Worm (Caenorhabditis elegans) whole organism, midembryonic: ENCODE measurements around the gene fbxa-67.

Experiments
- T22C8.4 ChIP-seq: fragments of 200-800 bp; sonication (Bioruptor generic); IDR thresholded peaks from 2 replicates; pipeline ENCODE4 v1.3.6; 2022; ENCODE audit warnings: missing genetic modification characterization, missing compliant biosample characterization
- cog-1 ChIP-seq: sonication (generic microtip); optimal IDR thresholded peaks from 2 replicates; lab custom pipeline; 2016; ENCODE audit warnings: missing genetic modification characterization, missing compliant biosample characterization
- flt-1 ChIP-seq: fragments of 200-800 bp; sonication (Bioruptor generic); IDR thresholded peaks from 2 replicates; pipeline ENCODE4 v1.3.6; 2022; ENCODE audit warnings: missing genetic modification characterization, missing compliant biosample characterization
- klf-2 ChIP-seq: fragments of 200-800 bp; sonication (Bioruptor generic); conservative IDR thresholded peaks from 2 replicates; pipeline ENCODE4 v1.3.6; 2022; ENCODE audit warnings: missing genetic modification reagents, missing genetic modification characterization, missing compliant biosample characterization
- med-1 ChIP-seq: sonication (generic microtip); optimal IDR thresholded peaks from 2 replicates; lab custom pipeline; 2017; ENCODE audit warnings: missing genetic modification characterization, mild to moderate bottlenecking, missing compliant biosample characterization, antibody characterized with exemption, missing genetic modification reagents; ENCODE audit not compliant: insufficient read depth
- ref-1 ChIP-seq: fragments of 200-800 bp; sonication (Bioruptor generic); conservative IDR thresholded peaks from 2 replicates; pipeline ENCODE4 v1.3.6; 2022; ENCODE audit warnings: missing genetic modification reagents, missing genetic modification characterization, missing compliant biosample characterization
- tab-1 ChIP-seq: fragments of 200-800 bp; sonication (Bioruptor generic); IDR thresholded peaks from 2 replicates; pipeline ENCODE4 v1.3.6; 2022; ENCODE audit warnings: missing genetic modification characterization, missing compliant biosample characterization
- ztf-23 ChIP-seq: fragments of 200-800 bp; sonication (Bioruptor generic); IDR thresholded peaks from 2 replicates; pipeline ENCODE4 v1.3.6; 2022; ENCODE audit warnings: missing genetic modification reagents, missing genetic modification characterization, missing compliant biosample characterization
- ztf-29 ChIP-seq: fragments of 200-800 bp; sonication (Bioruptor generic); IDR thresholded peaks from 2 replicates; pipeline ENCODE4 v1.3.6; 2022; ENCODE audit warnings: missing genetic modification reagents, missing genetic modification characterization, missing compliant biosample characterization

Gene fbxa-67

DNA sequence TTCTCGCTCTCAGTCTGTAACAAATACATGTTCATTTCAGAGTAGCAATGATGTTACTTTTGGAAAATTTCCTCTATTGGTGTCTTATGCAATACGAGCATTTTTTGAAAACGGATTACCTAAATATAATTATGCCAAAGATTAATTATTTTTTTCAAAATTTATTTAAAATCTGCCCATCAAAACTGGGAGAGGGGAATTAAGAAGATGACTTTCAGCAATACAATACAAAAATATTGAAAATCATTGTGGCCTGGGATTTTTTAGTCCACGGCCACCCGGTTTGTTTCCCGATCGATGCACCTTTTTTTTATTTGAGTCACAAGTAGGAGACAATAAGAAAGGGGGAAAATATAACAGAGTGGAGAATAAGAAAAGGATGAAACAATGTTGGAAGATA, 12.5 kb downstream of the fbxa-67 start, which contains the start of gene fbxa-56:
TSS of gene fbxa-56 (minus strand) at position 101 of the 400 bp plus-strand sequence.
- no peak for TF ChIP-seq ztf-29 (GFP tag; lab: Robert Waterston, UW)
- TF ChIP-seq T22C8.4 = no peak
- no peak for TF ChIP-seq ztf-23 (GFP tag; lab: Robert Waterston, UW)
- TF ChIP-seq tab-1 (GFP tag; lab: Robert Waterston, UW) = no peak
- no peak for TF ChIP-seq klf-2 (GFP tag; lab: Robert Waterston, UW)
- no peak for TF ChIP-seq ref-1
- TF ChIP-seq cog-1 (tag; lab: Kevin White, UChicago) = no peak

DNA sequence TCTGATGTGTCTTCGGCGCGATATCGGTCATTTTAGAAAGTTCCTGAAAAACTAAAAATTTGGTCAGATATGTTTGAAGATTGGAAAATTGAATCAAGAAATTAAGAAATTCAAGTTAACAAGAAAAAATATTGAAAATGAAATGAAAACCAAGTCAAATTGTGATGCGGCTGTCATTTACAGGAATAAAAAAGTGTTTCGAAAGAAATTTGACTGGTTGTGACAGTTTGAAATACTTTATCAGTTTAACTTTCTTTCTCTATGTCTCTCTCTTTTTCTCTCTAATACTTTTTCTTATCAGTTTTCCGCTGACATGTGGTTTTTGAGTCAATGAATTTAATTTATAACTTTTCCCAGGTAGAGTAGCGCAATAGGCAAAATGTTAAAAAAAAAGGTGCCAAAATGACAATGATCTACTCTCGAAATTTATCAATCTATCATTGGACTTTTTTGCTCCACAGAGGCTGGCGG, 14.4 kb downstream of the fbxa-67 start, which contains the start of gene fbxa-55:
TSS of gene fbxa-55 (minus strand) at position 51 of the 471 bp plus-strand sequence.
- TF ChIP-seq ztf-29 (GFP tag; lab: Robert Waterston, UW) (no peak), ztf-23 (GFP tag; lab: Robert Waterston, UW) (no peak), flt-1 (GFP tag; lab: Robert Waterston, UW) (no peak), med-1 (GFP tag; lab: Kevin White, UChicago) (no peak), tab-1 (GFP tag; lab: Robert Waterston, UW) (no peak), cog-1 (tag; lab: Kevin White, UChicago) (no peak), ref-1 (no peak), klf-2 (GFP tag; lab: Robert Waterston, UW) (no peak)

DNA sequence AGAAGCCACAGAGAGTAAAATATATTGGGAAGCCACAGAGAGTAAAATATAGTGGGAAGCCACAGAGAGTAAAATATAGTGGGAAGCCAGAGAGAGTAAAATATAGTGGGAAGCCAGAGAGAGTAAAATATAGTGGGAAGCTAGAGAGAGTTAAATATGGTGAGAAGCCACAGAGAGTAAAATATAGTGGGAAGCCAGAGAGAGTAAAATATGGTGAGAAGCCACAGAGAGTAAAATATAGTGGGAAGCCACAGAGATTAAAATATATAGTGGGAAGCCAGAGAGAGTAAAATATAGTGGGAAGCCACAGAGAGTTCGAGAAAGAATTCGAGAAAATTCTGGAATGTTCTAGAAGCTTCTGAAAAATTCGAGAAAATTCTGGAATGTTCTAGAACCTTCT, 19.1 kb downstream of the fbxa-67 start:
- peak; percentile 33 for TF ChIP-seq cog-1 (tag; lab: Kevin White, UChicago)

ce11 chrIII:926216-926615, 24.3 kb downstream of the fbxa-67 start, which contains the start of gene pef-1:
pef-1 (minus strand) TSS chrIII:926316.
- no peak for TF ChIP-seq cog-1 (tag; lab: Kevin White, UChicago)
- no peak for TF ChIP-seq flt-1 (GFP tag; lab: Robert Waterston, UW)
- TF ChIP-seq med-1 (GFP tag; lab: Kevin White, UChicago) = no peak
- no peak for TF ChIP-seq ref-1

DNA sequence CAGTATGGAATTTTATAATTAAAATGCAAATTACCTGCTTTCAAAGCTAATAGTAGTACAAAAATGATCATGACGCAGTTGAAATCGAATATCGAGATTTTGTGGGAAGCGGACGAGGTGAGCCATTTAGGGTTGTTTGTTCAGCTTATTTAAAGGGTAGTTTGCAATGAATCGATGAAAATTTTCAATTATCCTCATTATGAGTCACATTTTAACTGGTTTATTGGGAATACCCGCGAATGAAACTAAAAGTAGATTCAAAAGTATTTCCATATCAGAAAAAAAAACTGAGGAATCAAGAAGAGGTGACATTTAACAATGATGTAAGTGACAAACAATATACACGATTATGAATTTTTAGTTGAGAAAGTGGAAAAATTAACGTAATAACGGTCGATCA, 31.1 kb downstream of the fbxa-67 start, which contains the start of gene F23H11.7:
TSS of gene F23H11.7 (minus strand) at position 101 of the 400 bp plus-strand sequence.
- no peak for TF ChIP-seq tab-1 (GFP tag; lab: Robert Waterston, UW)
- TF ChIP-seq klf-2 (GFP tag; lab: Robert Waterston, UW) = no peak
- TF ChIP-seq flt-1 (GFP tag; lab: Robert Waterston, UW) = no peak
- TF ChIP-seq T22C8.4 = no peak
- TF ChIP-seq med-1 (GFP tag; lab: Kevin White, UChicago) = no peak
- TF ChIP-seq cog-1 (tag; lab: Kevin White, UChicago) = no peak
- no peak for TF ChIP-seq ztf-23 (GFP tag; lab: Robert Waterston, UW)
- TF ChIP-seq ztf-29 (GFP tag; lab: Robert Waterston, UW) = no peak
- TF ChIP-seq ref-1 = no peak

ce11 chrIII:916897-917296, 33.6 kb downstream of the fbxa-67 start, which contains the start of gene idpp-13:
idpp-13 (minus strand) TSS chrIII:916997.
- TF ChIP-seq ztf-23 (GFP tag; lab: Robert Waterston, UW) (no peak), klf-2 (GFP tag; lab: Robert Waterston, UW) (no peak), ref-1 (no peak), cog-1 (tag; lab: Kevin White, UChicago) (no peak), ztf-29 (GFP tag; lab: Robert Waterston, UW) (no peak), flt-1 (GFP tag; lab: Robert Waterston, UW) (no peak), tab-1 (GFP tag; lab: Robert Waterston, UW) (no peak), T22C8.4 (no peak), med-1 (GFP tag; lab: Kevin White, UChicago) (no peak)

ce11 chrIII:910540-911311, 39.7 kb downstream of the fbxa-67 start, which contains the start of the genes F23H11.5 and bra-2:
F23H11.5 (minus strand) TSS chrIII:910590.
bra-2 (plus strand) TSS chrIII:911261.
- TF ChIP-seq ref-1 = no peak
- TF ChIP-seq flt-1 (GFP tag; lab: Robert Waterston, UW) = no peak
- TF ChIP-seq tab-1 (GFP tag; lab: Robert Waterston, UW) = no peak
- TF ChIP-seq ztf-29 (GFP tag; lab: Robert Waterston, UW) = no peak
- no peak for TF ChIP-seq med-1 (GFP tag; lab: Kevin White, UChicago)

DNA sequence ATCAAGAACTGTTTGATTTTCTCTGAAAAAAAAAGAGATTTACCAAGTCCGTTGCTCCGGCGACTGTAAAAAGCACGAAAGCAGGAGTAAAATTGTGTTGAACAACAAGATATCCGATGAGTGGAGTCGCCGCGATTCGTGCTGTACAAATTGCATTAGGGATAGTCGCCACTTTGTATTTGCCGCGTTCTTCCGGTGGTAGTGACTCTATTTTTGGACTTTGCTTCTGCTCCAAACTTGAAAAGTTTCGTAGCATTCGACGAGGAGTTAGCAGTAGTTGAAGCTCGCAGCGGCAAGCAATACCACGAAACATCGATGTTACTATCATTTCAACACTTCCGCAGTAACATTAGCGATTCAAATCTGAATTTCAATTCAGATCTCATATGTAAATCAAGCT, 40.9 kb downstream of the fbxa-67 start, which contains the start of gene crls-1:
TSS of gene crls-1 (minus strand) at position 363 of the 400 bp plus-strand sequence.
- TF ChIP-seq ref-1 (no peak), flt-1 (GFP tag; lab: Robert Waterston, UW) (no peak), med-1 (GFP tag; lab: Kevin White, UChicago) (no peak), ztf-29 (GFP tag; lab: Robert Waterston, UW) (no peak), tab-1 (GFP tag; lab: Robert Waterston, UW) (no peak), ztf-23 (GFP tag; lab: Robert Waterston, UW) (no peak), T22C8.4 (no peak), cog-1 (tag; lab: Kevin White, UChicago) (no peak), klf-2 (GFP tag; lab: Robert Waterston, UW) (no peak)

DNA sequence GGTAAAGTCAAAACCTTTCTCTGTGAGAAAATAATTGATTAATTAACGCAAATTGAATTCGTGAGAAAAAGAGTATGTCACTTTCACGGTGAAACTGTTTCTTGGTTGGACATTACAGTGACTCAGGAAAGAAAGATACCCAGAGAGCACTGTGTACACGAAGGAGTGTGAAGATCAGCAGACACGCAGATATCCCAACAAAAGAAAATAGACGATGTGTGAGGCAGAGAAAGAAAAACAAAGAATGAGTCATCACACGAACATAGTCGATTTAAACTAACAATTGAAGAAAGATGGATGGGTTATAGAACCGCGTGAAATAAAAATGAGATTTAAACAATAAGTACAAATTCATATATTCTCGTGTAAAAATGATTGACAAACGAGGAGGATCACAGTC, 42.5 kb downstream of the fbxa-67 start:
- TF ChIP-seq flt-1 (GFP tag; lab: Robert Waterston, UW) (no peak), ztf-29 (GFP tag; lab: Robert Waterston, UW) (no peak), ztf-23 (GFP tag; lab: Robert Waterston, UW) (no peak), med-1 (GFP tag; lab: Kevin White, UChicago) (no peak), tab-1 (GFP tag; lab: Robert Waterston, UW) (no peak), cog-1 (tag; lab: Kevin White, UChicago) (no peak), klf-2 (GFP tag; lab: Robert Waterston, UW) (no peak), ref-1 (no peak), T22C8.4 (no peak)
